Worm (Caenorhabditis elegans): Measurements from ENCODE around the gene cct-3.

The cct-3 gene

ce11 chrII:2233240-2233639 lies at the start of gene cct-3:
TSS of gene cct-3 (plus strand) at chrII:2233540.
- no peak for TF ChIP-seq aly-2 (tag; optimal IDR thresholded peaks at IDR 0.05)
- TF ChIP-seq mdt-29 (GFP tag; IDR thresholded peaks at IDR 0.05), result no peak
- no peak for TF ChIP-seq pha-4 (GFP tag; IDR thresholded peaks at IDR 0.05)
- TF ChIP-seq pha-4 (tag; optimal IDR thresholded peaks at IDR 0.05), result no peak
- TF ChIP-seq ces-1 (GFP tag; optimal IDR thresholded peaks at IDR 0.05), result no peak
- no peak for TF ChIP-seq nhr-42 (GFP tag; IDR thresholded peaks at IDR 0.05)
- TF ChIP-seq spr-1 (tag; optimal IDR thresholded peaks at IDR 0.05), result no peak
- no peak for TF ChIP-seq sdz-12 (GFP tag; optimal IDR thresholded peaks at IDR 0.05)
- no peak for TF ChIP-seq nhr-28 (tag; optimal IDR thresholded peaks at IDR 0.05)
- no peak for TF ChIP-seq arid-1 (GFP tag; conservative IDR thresholded peaks at IDR 0.05)
- no peak for TF ChIP-seq zip-11 (GFP tag; IDR thresholded peaks at IDR 0.05)

DNA sequence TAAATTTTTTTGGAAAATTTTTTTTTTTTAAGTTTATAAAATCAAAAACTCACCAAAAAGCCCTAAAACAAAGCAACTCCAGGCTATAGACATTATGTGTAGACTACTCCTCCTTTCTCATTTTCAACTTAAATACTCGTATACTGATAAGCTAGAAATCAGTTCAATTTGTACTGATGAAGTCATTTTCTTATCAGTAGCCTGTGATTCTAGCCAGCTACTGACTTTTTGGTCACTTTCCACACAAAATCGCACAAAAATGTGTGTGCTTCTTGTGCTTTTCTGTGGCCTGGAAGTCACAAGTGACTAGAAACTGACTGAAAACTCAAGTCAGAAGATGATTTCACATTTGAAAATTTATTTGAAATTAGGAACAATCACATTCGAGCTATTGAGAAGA lies 47.0 kb upstream of the cct-3 start, which contains the start of gene gba-2:
Gene gba-2, minus strand, starts transcription at position 106 of the 400 bp plus-strand sequence.
- TF ChIP-seq zip-11 (GFP tag; IDR thresholded peaks at IDR 0.05), result no peak
- TF ChIP-seq nhr-28 (tag; optimal IDR thresholded peaks at IDR 0.05), result peak; percentile 98
- TF ChIP-seq pqm-1 (tag; optimal IDR thresholded peaks at IDR 0.05), result peak; percentile 69
- peak; percentile 30 for TF ChIP-seq hlh-11 (tag; optimal IDR thresholded peaks at IDR 0.05)
- TF ChIP-seq attf-4 (tag; optimal IDR thresholded peaks at IDR 0.05), result no peak
- peak; percentile 15 for TF ChIP-seq hlh-30 (tag; optimal IDR thresholded peaks at IDR 0.05; ENCODE audit: insufficient read depth)
- no peak for TF ChIP-seq set-16 (GFP tag; IDR thresholded peaks at IDR 0.05)
- TF ChIP-seq nhr-77 (tag; optimal IDR thresholded peaks at IDR 0.05), result peak; percentile 17
- peak; percentile 63; the same call in 1 of the 2 replicates for TF ChIP-seq dmd-6 (GFP tag; IDR thresholded peaks at IDR 0.05)
- TF ChIP-seq lin-39 (tag; optimal IDR thresholded peaks at IDR 0.05), result no peak
- TF ChIP-seq lsy-2 (tag; optimal IDR thresholded peaks at IDR 0.05), result no peak

ce11 chrII:2186730-2187129 lies 46.6 kb upstream of the cct-3 start:
- TF ChIP-seq lsy-2 (tag; optimal IDR thresholded peaks at IDR 0.05) (peak in 1 of 2 experiments; percentile 0), spr-1 (tag; optimal IDR thresholded peaks at IDR 0.05) (no peak), unc-62 (GFP tag; optimal IDR thresholded peaks at IDR 0.05 in 1 of 2) (peak in 1 of 2 experiments; percentile 70), unc-62 (tag; optimal IDR thresholded peaks at IDR 0.05) (no peak), lin-13 (GFP tag; optimal IDR thresholded peaks at IDR 0.05) (peak; percentile 34)

DNA sequence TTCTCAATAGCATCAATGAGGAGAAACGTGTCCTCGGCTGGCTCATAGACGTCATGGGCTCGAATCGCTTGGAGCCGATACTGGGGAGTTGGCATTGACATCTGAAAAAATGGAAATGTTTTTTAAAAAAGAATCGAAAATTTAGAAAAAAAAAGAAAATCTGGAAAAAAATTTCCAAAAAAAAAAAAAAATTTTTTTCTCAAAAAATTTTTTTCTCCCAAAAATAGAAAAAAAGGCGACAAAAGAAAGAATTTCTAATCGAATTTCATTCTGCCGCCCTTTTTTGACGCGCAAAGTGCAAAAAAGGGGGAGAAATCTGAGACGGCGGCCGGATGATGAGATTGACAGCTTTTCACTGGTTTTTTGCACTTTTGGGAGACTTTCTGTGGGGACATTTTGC lies 44.0 kb upstream of the cct-3 start, which contains the start of gene mtq-2:
Gene mtq-2, minus strand, starts transcription at position 101 of the 400 bp plus-strand sequence.
- TF ChIP-seq attf-4 (tag; optimal IDR thresholded peaks at IDR 0.05) (no peak), nhr-42 (GFP tag; IDR thresholded peaks at IDR 0.05) (no peak), set-16 (GFP tag; IDR thresholded peaks at IDR 0.05) (no peak), unc-130 (GFP tag; optimal IDR thresholded peaks at IDR 0.05) (no peak), hlh-30 (tag; optimal IDR thresholded peaks at IDR 0.05; ENCODE audit: insufficient read depth) (no peak)

DNA sequence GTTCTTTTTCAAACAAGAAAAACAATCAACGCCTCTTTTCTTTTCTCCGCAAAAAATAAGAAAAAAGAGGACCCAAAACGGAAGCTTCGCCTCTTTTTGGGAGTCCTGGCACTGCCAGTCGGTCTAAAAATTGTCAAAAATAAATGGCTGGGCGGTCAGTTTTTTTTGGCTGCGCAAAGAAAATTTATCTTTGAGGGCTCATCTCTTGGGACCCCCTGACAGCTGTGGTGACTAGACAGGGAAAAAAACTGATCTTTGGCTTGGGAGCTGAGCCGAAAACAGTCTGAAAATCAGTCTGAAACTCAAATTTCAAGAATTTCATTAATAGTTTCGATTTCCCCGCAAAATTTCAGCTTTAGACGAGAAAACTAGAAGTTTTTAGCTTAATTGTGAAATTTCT lies 42.8 kb upstream of the cct-3 start:
- TF ChIP-seq nhr-28 (tag; optimal IDR thresholded peaks at IDR 0.05), result no peak
- TF ChIP-seq aha-1 (tag), result peak; percentile 95
- no peak for TF ChIP-seq F44E2.7 (GFP tag; IDR thresholded peaks at IDR 0.05)
- TF ChIP-seq nhr-11 (tag; optimal IDR thresholded peaks at IDR 0.05), result no peak
- no peak for TF ChIP-seq ceh-62 (tag; optimal IDR thresholded peaks at IDR 0.05)
- no peak for TF ChIP-seq madf-5 (GFP tag; IDR thresholded peaks at IDR 0.05)
- no peak for TF ChIP-seq arid-1 (GFP tag; conservative IDR thresholded peaks at IDR 0.05)
- TF ChIP-seq ZK337.2 (GFP tag; IDR thresholded peaks at IDR 0.05), result no peak
- no peak for TF ChIP-seq F37D6.2 (tag; optimal IDR thresholded peaks at IDR 0.05)

DNA sequence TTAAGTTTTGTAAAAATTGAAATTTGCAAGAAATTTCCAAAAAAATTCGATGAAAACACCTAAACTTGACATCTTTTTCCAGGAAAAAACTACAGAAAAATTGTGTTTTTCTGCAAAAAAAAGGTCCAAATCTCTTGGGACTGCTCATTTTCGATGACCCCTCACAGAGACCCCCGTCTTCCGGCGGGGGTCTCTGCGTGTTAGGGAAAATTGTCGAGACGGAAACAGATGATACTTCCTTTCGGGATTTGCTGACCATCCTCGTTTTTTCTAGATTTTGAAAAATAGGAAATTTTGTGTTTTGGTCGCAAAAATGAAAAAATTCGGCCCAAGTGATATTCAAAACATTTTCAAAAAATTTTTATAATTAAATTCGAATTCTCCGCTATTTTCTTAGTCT lies 42.0 kb upstream of the cct-3 start:
- no peak for TF ChIP-seq ZK546.5 (tag; optimal IDR thresholded peaks at IDR 0.05)
- TF ChIP-seq mxl-2 (GFP tag; conservative IDR thresholded peaks at IDR 0.05), result no peak
- TF ChIP-seq ceh-20 (GFP tag; IDR thresholded peaks at IDR 0.05), result no peak
- no peak for TF ChIP-seq gei-8 (GFP tag; optimal IDR thresholded peaks at IDR 0.05)
- peak; percentile 84 for TF ChIP-seq aha-1 (tag)

Data from whole organism, L4 larva.